Worm (Caenorhabditis elegans): ENCODE measurements around the gene F42A10.5.

ce11 chrIII:6145896-6146295, 27.4 kb downstream of the F42A10.5 start, which contains the start of gene Y42G9A.3:
- TF ChIP-seq mep-1 (tag; optimal IDR thresholded peaks at IDR 0.05) = no peak
- TF ChIP-seq snpc-4 (tag; optimal IDR thresholded peaks at IDR 0.05) = no peak
- TF ChIP-seq nhr-12 (tag; optimal IDR thresholded peaks at IDR 0.05) = no peak
- TF ChIP-seq ceh-39 (tag; optimal IDR thresholded peaks at IDR 0.05) = no peak
- no peak for TF ChIP-seq pha-4 (tag; optimal IDR thresholded peaks at IDR 0.05)
- no peak for TF ChIP-seq unc-62 (GFP tag; optimal IDR thresholded peaks at IDR 0.05)
- no peak for TF ChIP-seq lsy-2 (tag; optimal IDR thresholded peaks at IDR 0.05)
